Worm (Caenorhabditis elegans) whole organism, L1 larva: ENCODE data around the gene algn-6.

ENCODE experiments used
- C04F5.9 ChIP-seq: sonication (generic microtip); optimal IDR thresholded peaks from 2 replicates; lab custom pipeline; 2016; ENCODE audit warnings: missing genetic modification characterization, missing compliant biosample characterization
- Y116A8C.19 ChIP-seq: sonication (generic microtip); optimal IDR thresholded peaks from 2 replicates; lab custom pipeline; 2016; ENCODE audit warnings: missing compliant biosample characterization, missing genetic modification characterization, borderline replicate concordance
- aha-1 ChIP-seq: fragments of 150-350 bp; optimal IDR thresholded peaks from 2 replicates; lab custom pipeline; 2014; ENCODE audit warnings: missing biosample characterization, missing genetic modification characterization
- alr-1 ChIP-seq: fragments of 200-800 bp; sonication (Bioruptor generic); optimal IDR thresholded peaks from 2 replicates; lab custom pipeline; 2018; ENCODE audit warnings: borderline replicate concordance, mild to moderate bottlenecking, missing genetic modification characterization, missing compliant biosample characterization
- aly-2 ChIP-seq: fragments of 150-350 bp; optimal IDR thresholded peaks from 2 replicates; lab custom pipeline; 2014; ENCODE audit warnings: missing biosample characterization, missing genetic modification characterization
- ceh-63 ChIP-seq: fragments of 200-800 bp; sonication (Bioruptor generic); optimal IDR thresholded peaks from 2 replicates; lab custom pipeline; 2018; ENCODE audit warnings: mild to moderate bottlenecking, missing genetic modification characterization, missing compliant biosample characterization
- ceh-90 ChIP-seq: sonication (generic microtip); optimal IDR thresholded peaks from 2 replicates; lab custom pipeline; 2016; ENCODE audit warnings: missing genetic modification characterization, missing compliant biosample characterization
- efl-1 ChIP-seq, 4 experiments: fragments of 150-350 bp; optimal IDR thresholded peaks in 3 of 4; peaks in 1 of 4; 1 replicate in 1 of 4; 2 replicates in 3 of 4; lab custom pipeline; 2014; ENCODE audit warnings: missing biosample characterization in 2 of 4, missing genetic modification characterization in 2 of 4, missing genetic modification reagents in 2 of 4
- efl-3 ChIP-seq: fragments of 200-800 bp; sonication (Bioruptor generic); optimal IDR thresholded peaks from 2 replicates; lab custom pipeline; 2018; ENCODE audit warnings: mild to moderate bottlenecking, missing genetic modification characterization, missing compliant biosample characterization
- egl-13 ChIP-seq: sonication (generic microtip); optimal IDR thresholded peaks from 2 replicates; lab custom pipeline; 2016; ENCODE audit warnings: missing genotype, missing genetic modification reagents, missing genetic modification characterization, missing compliant biosample characterization
- egl-27 ChIP-seq, 2 experiments: fragments of 150-350 bp in 1 of 2; sonication (generic microtip); optimal IDR thresholded peaks; 3 replicates each; lab custom pipeline; 2017 to 2018; ENCODE audit warnings: missing biosample characterization in 2 of 2, missing genetic modification characterization in 2 of 2, missing genetic modification reagents in 2 of 2
- elt-2 ChIP-seq: sonication (generic microtip); optimal IDR thresholded peaks from 2 replicates; lab custom pipeline; 2016; ENCODE audit warnings: missing genetic modification characterization, mild to moderate bottlenecking, inconsistent platforms, missing compliant biosample characterization, missing genetic modification reagents
- elt-3 ChIP-seq, 6 experiments: fragments of 150-350 bp in 1 of 6; sonication (generic microtip); optimal IDR thresholded peaks; 2 replicates each; lab custom pipeline; 2017 to 2018; ENCODE audit warnings: missing biosample characterization in 6 of 6, missing genetic modification characterization in 6 of 6, inconsistent platforms in 1 of 6
- ets-5 ChIP-seq: fragments of 200-800 bp; sonication (Bioruptor generic); IDR thresholded peaks from 2 replicates; pipeline ENCODE4 v1.3.6; 2022; ENCODE audit warnings: missing genetic modification characterization, missing compliant biosample characterization
- fkh-10 ChIP-seq: sonication (generic microtip); optimal IDR thresholded peaks from 2 replicates; lab custom pipeline; 2017; ENCODE audit warnings: missing biosample characterization, missing genetic modification reagents, missing genetic modification characterization
- irx-1 ChIP-seq: sonication (generic microtip); optimal IDR thresholded peaks from 2 replicates; lab custom pipeline; 2016; ENCODE audit warnings: missing genetic modification characterization, missing compliant biosample characterization
- jun-1 ChIP-seq: fragments of 150-350 bp; optimal IDR thresholded peaks from 2 replicates; lab custom pipeline; 2014; ENCODE audit warnings: missing biosample characterization, missing genetic modification reagents, missing genetic modification characterization
- lin-14 ChIP-seq: fragments of 200-800 bp; sonication (Bioruptor generic); optimal IDR thresholded peaks from 2 replicates; lab custom pipeline; 2018; ENCODE audit warnings: mild to moderate bottlenecking, missing genetic modification characterization, moderate library complexity, missing compliant biosample characterization
- lin-15B ChIP-seq: fragments of 150-350 bp; sonication (generic microtip); optimal IDR thresholded peaks from 3 replicates; lab custom pipeline; 2014; ENCODE audit warnings: missing biosample characterization, missing genetic modification characterization
- lir-3 ChIP-seq: sonication (generic microtip); optimal IDR thresholded peaks from 2 replicates; lab custom pipeline; 2016; ENCODE audit warnings: mild to moderate bottlenecking, missing genetic modification characterization, moderate library complexity, missing compliant biosample characterization; ENCODE audit not compliant: poor library complexity
- lsy-2 ChIP-seq, 2 experiments: fragments of 150-350 bp; optimal IDR thresholded peaks; 2 replicates each; lab custom pipeline; 2014; ENCODE audit warnings: missing biosample characterization in 2 of 2, missing genetic modification characterization in 2 of 2
- mdl-1 ChIP-seq, 2 experiments: fragments of 150-350 bp; optimal IDR thresholded peaks; 2 replicates each; lab custom pipeline; 2014 to 2017; ENCODE audit warnings: missing biosample characterization in 2 of 2, missing genetic modification characterization in 2 of 2, inconsistent platforms in 1 of 2
- nhr-12 ChIP-seq: sonication (generic microtip); optimal IDR thresholded peaks from 2 replicates; lab custom pipeline; 2017; ENCODE audit warnings: missing biosample characterization, missing genetic modification characterization
- nhr-237 ChIP-seq: fragments of 150-350 bp; optimal IDR thresholded peaks from 2 replicates; lab custom pipeline; 2014; ENCODE audit warnings: missing biosample characterization, missing genetic modification characterization
- nhr-76 ChIP-seq: sonication (generic microtip); optimal IDR thresholded peaks from 2 replicates; lab custom pipeline; 2017; ENCODE audit warnings: missing biosample characterization, missing genetic modification characterization
- nhr-77 ChIP-seq: fragments of 150-350 bp; optimal IDR thresholded peaks from 2 replicates; lab custom pipeline; 2014; ENCODE audit warnings: missing biosample characterization, missing genetic modification characterization
- nhr-84 ChIP-seq: sonication (generic microtip); optimal IDR thresholded peaks from 2 replicates; lab custom pipeline; 2017; ENCODE audit warnings: missing biosample characterization, missing genetic modification characterization
- nhr-85 ChIP-seq: sonication (generic microtip); peaks from one replicate; lab custom pipeline; 2016; ENCODE audit warnings: missing genetic modification characterization, inconsistent platforms, missing compliant biosample characterization
- skn-1 ChIP-seq: fragments of 150-350 bp; optimal IDR thresholded peaks from 2 replicates; lab custom pipeline; 2014; ENCODE audit warnings: missing biosample characterization, missing genetic modification characterization
- sox-4 ChIP-seq: sonication (generic microtip); optimal IDR thresholded peaks from 2 replicates; lab custom pipeline; 2016; ENCODE audit warnings: missing genetic modification characterization, missing compliant biosample characterization
- sptf-1 ChIP-seq: fragments of 150-350 bp; optimal IDR thresholded peaks from 2 replicates; lab custom pipeline; 2014; ENCODE audit warnings: missing biosample characterization, missing genetic modification characterization
- sup-37 ChIP-seq: fragments of 200-800 bp; sonication (Bioruptor generic); optimal IDR thresholded peaks from 2 replicates; lab custom pipeline; 2018; ENCODE audit warnings: mild to moderate bottlenecking, missing genetic modification characterization, missing compliant biosample characterization
- swsn-7 ChIP-seq: sonication (generic microtip); optimal IDR thresholded peaks from 2 replicates; lab custom pipeline; 2016; ENCODE audit warnings: missing genetic modification characterization, missing compliant biosample characterization
- tbx-2 ChIP-seq: sonication (generic microtip); optimal IDR thresholded peaks from 2 replicates; lab custom pipeline; 2016; ENCODE audit warnings: missing genetic modification characterization, missing compliant biosample characterization
- unc-130 ChIP-seq: fragments of 150-350 bp; optimal IDR thresholded peaks from 2 replicates; lab custom pipeline; 2017; ENCODE audit warnings: missing biosample characterization, missing genetic modification characterization, inconsistent platforms

algn-6 gene

ce11 chrII:8039416-8039815, at the start of gene algn-6, which contains the start of gene ubh-4 (continued):
- TF ChIP-seq sox-4 (tag; lab: Kevin White, UChicago) = no peak
- TF ChIP-seq skn-1 (tag; lab: Kevin White, UChicago) = peak; percentile 31
- no peak for TF ChIP-seq efl-3 (GFP tag; lab: Kevin White, UChicago)
- no peak for TF ChIP-seq nhr-76 (tag; lab: Kevin White, UChicago)
- peak; percentile 34 for TF ChIP-seq unc-130
- TF ChIP-seq aha-1 (tag; lab: Kevin White, UChicago) = no peak
- TF ChIP-seq mdl-1 (tag; optimal IDR thresholded peaks at IDR 0.05; lab: Kevin White, UChicago) = peak in 1 of 2 experiments; percentile 17
- no peak for TF ChIP-seq nhr-237 (tag; lab: Kevin White, UChicago)
- TF ChIP-seq lsy-2 (tag; optimal IDR thresholded peaks at IDR 0.05; lab: Kevin White, UChicago) = peak; percentile 81 to 96
- TF ChIP-seq ceh-90 (tag; lab: Kevin White, UChicago) = peak; percentile 66
- no peak for TF ChIP-seq Y116A8C.19 (tag; lab: Kevin White, UChicago)
- TF ChIP-seq irx-1 (tag; lab: Kevin White, UChicago) = peak; percentile 44
- TF ChIP-seq lir-3 (tag; lab: Kevin White, UChicago) = peak; percentile 80
- TF ChIP-seq alr-1 (tag; lab: Kevin White, UChicago) = no peak
- no peak for TF ChIP-seq aly-2 (tag; lab: Kevin White, UChicago)
- peak; percentile 83 for TF ChIP-seq lin-15B (tag; lab: Kevin White, UChicago)
- no peak for TF ChIP-seq jun-1 (tag; lab: Kevin White, UChicago)
- TF ChIP-seq nhr-12 (tag; lab: Kevin White, UChicago) = no peak
- TF ChIP-seq nhr-85 (tag; lab: Kevin White, UChicago) = peak; percentile 75
- peak; percentile 53 for TF ChIP-seq tbx-2 (tag; lab: Kevin White, UChicago)
- TF ChIP-seq egl-13 = peak; percentile 13
- TF ChIP-seq ceh-63 (GFP tag; lab: Kevin White, UChicago) = no peak
- TF ChIP-seq nhr-77 (tag; lab: Kevin White, UChicago) = peak; percentile 38
- peak in 1 of 6 experiments; percentile 49 for TF ChIP-seq elt-3 (tag; optimal IDR thresholded peaks at IDR 0.05; lab: Kevin White, UChicago)
- TF ChIP-seq sptf-1 (tag; lab: Kevin White, UChicago) = no peak
- no peak for TF ChIP-seq nhr-84 (tag; lab: Kevin White, UChicago)
- TF ChIP-seq swsn-7 (tag; lab: Kevin White, UChicago) = peak; percentile 46
- no peak for TF ChIP-seq ets-5 (GFP tag; lab: Robert Waterston, UW)
- no peak for TF ChIP-seq egl-27 (tag; optimal IDR thresholded peaks at IDR 0.05; lab: Kevin White, UChicago)
- no peak for TF ChIP-seq sup-37 (GFP tag; lab: Kevin White, UChicago)
- peak; percentile 67 for TF ChIP-seq efl-1 (optimal IDR thresholded peaks at IDR 0.05; lab: Kevin White, UChicago)
- peak; percentile 63 to 96 for TF ChIP-seq efl-1 (GFP tag; optimal IDR thresholded peaks at IDR 0.05 in 1 of 2; lab: Kevin White, UChicago)
- TF ChIP-seq, all 84 proteins: peak for 37

DNA sequence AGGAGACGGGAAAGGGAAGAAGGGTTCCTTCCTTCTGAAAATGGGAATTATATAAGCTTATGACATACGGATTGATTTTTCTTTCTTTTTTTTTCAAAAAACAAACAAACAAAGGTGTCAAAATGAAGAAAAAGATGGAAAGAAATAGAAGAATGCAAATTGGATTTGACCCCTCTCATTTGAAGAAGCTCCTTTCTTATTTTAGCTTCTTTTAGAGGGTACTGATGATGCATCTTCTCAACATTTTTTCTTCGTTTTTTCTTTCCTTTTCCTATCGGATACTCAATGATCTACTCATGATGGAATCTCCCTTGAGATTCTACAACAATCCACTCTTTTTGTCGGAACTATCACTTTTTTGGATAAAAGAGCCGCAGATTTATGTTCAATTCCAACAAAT, 49.4 kb upstream of the algn-6 start:
- TF ChIP-seq lin-14 (GFP tag; lab: Kevin White, UChicago) = peak; percentile 56
- peak; percentile 71 for TF ChIP-seq fkh-10 (GFP tag; lab: Kevin White, UChicago)
- no peak for TF ChIP-seq ceh-90 (tag; lab: Kevin White, UChicago)

DNA sequence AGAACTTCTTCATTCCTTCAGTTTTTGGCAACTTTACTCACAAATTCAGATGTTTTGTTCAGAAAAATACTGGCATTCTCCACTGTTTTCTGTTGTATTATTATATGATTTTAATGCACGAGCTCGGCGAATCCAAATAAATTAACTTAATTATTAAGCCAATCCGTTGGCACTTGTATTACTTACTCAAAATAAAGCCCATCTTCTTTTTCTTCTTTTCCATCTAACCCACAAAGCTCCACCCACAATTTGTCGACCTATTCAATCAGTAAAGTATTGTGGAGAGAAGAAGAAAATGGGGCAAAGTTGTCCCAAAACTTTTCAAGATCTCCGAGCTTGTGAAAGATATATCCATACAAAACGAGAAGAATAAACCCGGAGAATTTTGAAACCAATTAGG, 48.3 kb upstream of the algn-6 start:
- TF ChIP-seq lsy-2 (tag; optimal IDR thresholded peaks at IDR 0.05; lab: Kevin White, UChicago) = no peak
- TF ChIP-seq lin-14 (GFP tag; lab: Kevin White, UChicago) = peak; percentile 56

ce11 chrII:8001428-8001827, 38.2 kb upstream of the algn-6 start:
- TF ChIP-seq C04F5.9 (tag; lab: Kevin White, UChicago) (no peak), efl-1 (optimal IDR thresholded peaks at IDR 0.05; lab: Kevin White, UChicago) (no peak), efl-1 (GFP tag; optimal IDR thresholded peaks at IDR 0.05 in 1 of 2; lab: Kevin White, UChicago) (peak in 1 of 2 experiments; percentile 60), elt-2 (peak; percentile 59)
